Worm (Caenorhabditis elegans) whole organism, midembryonic: ENCODE data around the gene F41G4.8.

Source experiments
- T22C8.4 ChIP-seq: fragments of 200-800 bp; sonication (Bioruptor generic); IDR thresholded peaks from 2 replicates; pipeline ENCODE4 v1.3.6; 2022; ENCODE audit warnings: missing genetic modification characterization, missing compliant biosample characterization
- flt-1 ChIP-seq: fragments of 200-800 bp; sonication (Bioruptor generic); IDR thresholded peaks from 2 replicates; pipeline ENCODE4 v1.3.6; 2022; ENCODE audit warnings: missing genetic modification characterization, missing compliant biosample characterization
- klf-2 ChIP-seq: fragments of 200-800 bp; sonication (Bioruptor generic); conservative IDR thresholded peaks from 2 replicates; pipeline ENCODE4 v1.3.6; 2022; ENCODE audit warnings: missing genetic modification reagents, missing genetic modification characterization, missing compliant biosample characterization
- ref-1 ChIP-seq: fragments of 200-800 bp; sonication (Bioruptor generic); conservative IDR thresholded peaks from 2 replicates; pipeline ENCODE4 v1.3.6; 2022; ENCODE audit warnings: missing genetic modification reagents, missing genetic modification characterization, missing compliant biosample characterization
- tab-1 ChIP-seq: fragments of 200-800 bp; sonication (Bioruptor generic); IDR thresholded peaks from 2 replicates; pipeline ENCODE4 v1.3.6; 2022; ENCODE audit warnings: missing genetic modification characterization, missing compliant biosample characterization

DNA sequence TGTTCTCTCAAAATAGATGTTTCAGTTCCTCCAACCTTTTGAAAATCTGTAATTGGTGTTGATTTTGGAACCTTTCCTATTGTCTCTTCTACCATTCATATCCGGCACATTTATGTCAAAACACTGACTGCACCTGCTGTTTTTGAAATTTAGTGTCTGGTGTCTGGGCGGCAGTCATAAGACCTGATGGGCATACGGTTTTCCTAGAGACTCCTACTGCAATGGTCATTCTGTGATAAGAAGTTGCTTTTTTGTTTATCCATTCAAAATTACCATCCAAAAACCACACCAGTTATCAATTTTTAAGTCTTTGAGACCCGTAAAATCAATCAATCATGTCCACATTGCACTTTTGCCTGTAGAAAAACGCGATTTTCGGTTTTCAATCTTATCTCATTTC, 46.2 kb downstream of the F41G4.8 start:
- TF ChIP-seq tab-1 (GFP tag; lab: Robert Waterston, UW) (no peak), flt-1 (GFP tag; lab: Robert Waterston, UW) (no peak), T22C8.4 (GFP tag; lab: Robert Waterston, UW) (no peak), klf-2 (GFP tag; lab: Robert Waterston, UW) (no peak), ref-1 (GFP tag; lab: Robert Waterston, UW) (no peak)
